Worm (Caenorhabditis elegans) whole organism, early embryonic: ENCODE data around the gene C30F2.4.
"Not testable (repeated sequence)": the region's sequence is repeated elsewhere in the genome, so short reads cannot be mapped to it uniquely, and the experiment has no call there.

Experiments
- B0310.2 ChIP-seq: sonication (generic microtip); optimal IDR thresholded peaks from 2 replicates; lab custom pipeline; 2016; ENCODE audit warnings: mild to moderate bottlenecking, missing genetic modification characterization, missing compliant biosample characterization
- F13C5.2 ChIP-seq: sonication (generic microtip); optimal IDR thresholded peaks from 2 replicates; lab custom pipeline; 2017; ENCODE audit warnings: mild to moderate bottlenecking, missing genetic modification characterization, inconsistent platforms, missing compliant biosample characterization
- aly-1 ChIP-seq: sonication (generic microtip); optimal IDR thresholded peaks from 2 replicates; lab custom pipeline; 2016; ENCODE audit warnings: missing genetic modification characterization, missing compliant biosample characterization
- ama-1 ChIP-seq: fragments of 150-350 bp; optimal IDR thresholded peaks from 2 replicates; lab custom pipeline; 2014
- ceh-13 ChIP-seq: fragments of 200-800 bp; sonication (Bioruptor generic); optimal IDR thresholded peaks from 2 replicates; lab custom pipeline; 2018; ENCODE audit warnings: mild to moderate bottlenecking, missing genetic modification characterization, missing compliant biosample characterization
- ceh-36 ChIP-seq: sonication (generic microtip); optimal IDR thresholded peaks from 2 replicates; lab custom pipeline; 2016; ENCODE audit warnings: missing genetic modification characterization, inconsistent platforms, missing compliant biosample characterization
- ets-7 ChIP-seq: sonication (generic microtip); optimal IDR thresholded peaks from 2 replicates; lab custom pipeline; 2016; ENCODE audit warnings: missing genotype, missing genetic modification characterization, missing compliant biosample characterization
- flt-1 ChIP-seq: fragments of 200-800 bp; sonication (Bioruptor generic); IDR thresholded peaks from 2 replicates; pipeline ENCODE4 v1.3.6; 2022; ENCODE audit warnings: missing genetic modification characterization, missing compliant biosample characterization
- hmbx-1 ChIP-seq: sonication (generic microtip); optimal IDR thresholded peaks from 2 replicates; lab custom pipeline; 2016; ENCODE audit warnings: mild to moderate bottlenecking, missing genetic modification characterization, missing compliant biosample characterization
- hmg-4 ChIP-seq: fragments of 200-800 bp; sonication (Bioruptor generic); optimal IDR thresholded peaks from 2 replicates; lab custom pipeline; 2018; ENCODE audit warnings: mild to moderate bottlenecking, missing genetic modification characterization, missing compliant biosample characterization
- hnd-1 ChIP-seq: sonication (generic microtip); optimal IDR thresholded peaks from 2 replicates; lab custom pipeline; 2016; ENCODE audit warnings: missing genetic modification characterization, missing compliant biosample characterization
- pes-1 ChIP-seq: fragments of 200-800 bp; sonication (Bioruptor generic); IDR thresholded peaks from 2 replicates; pipeline ENCODE4 v1.3.6; 2022; ENCODE audit warnings: missing genetic modification reagents, missing genetic modification characterization, missing compliant biosample characterization
- scrt-1 ChIP-seq: fragments of 200-800 bp; sonication (Bioruptor generic); IDR thresholded peaks from 2 replicates; pipeline ENCODE4 v1.3.6; 2022; ENCODE audit warnings: missing genetic modification characterization, missing compliant biosample characterization
- sea-1 ChIP-seq: fragments of 200-800 bp; sonication (Bioruptor generic); conservative IDR thresholded peaks from 2 replicates; pipeline ENCODE4 v1.3.6; 2022; ENCODE audit warnings: missing genetic modification characterization, missing compliant biosample characterization
- tbx-11 ChIP-seq: fragments of 200-800 bp; sonication (Bioruptor generic); IDR thresholded peaks from 2 replicates; pipeline ENCODE4 v1.3.6; 2022; ENCODE audit warnings: missing genetic modification characterization, missing compliant biosample characterization
- tbx-37 ChIP-seq: fragments of 200-800 bp; sonication (Bioruptor generic); conservative IDR thresholded peaks from 2 replicates; pipeline ENCODE4 v1.3.6; 2022; ENCODE audit warnings: missing genetic modification reagents, missing genetic modification characterization, missing compliant biosample characterization
- tra-4 ChIP-seq: sonication (generic microtip); optimal IDR thresholded peaks from 2 replicates; lab custom pipeline; 2017; ENCODE audit warnings: missing genetic modification characterization, missing compliant biosample characterization

Gene C30F2.4

DNA sequence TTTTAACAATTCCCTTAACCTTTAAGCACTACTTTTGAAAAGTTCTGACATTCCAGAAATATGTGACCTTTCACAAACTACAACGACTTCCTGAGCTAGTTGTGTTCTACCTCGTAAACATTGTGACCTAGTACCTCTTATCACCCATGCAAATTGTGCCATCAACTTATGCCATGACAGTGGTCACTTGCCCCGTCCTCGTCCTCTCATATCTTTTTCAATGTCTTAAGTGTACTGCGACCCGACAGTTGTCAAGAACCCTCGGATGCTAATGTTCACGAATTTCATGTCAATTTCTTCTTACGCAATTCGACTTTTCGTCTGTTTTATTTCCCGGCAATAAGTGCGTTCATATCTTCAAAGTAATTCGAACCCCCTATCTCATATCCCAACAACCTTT, 11.5 kb upstream of the C30F2.4 start:
- TF ChIP-seq flt-1 (no peak), hmbx-1 (tag; lab: Kevin White, UChicago) (no peak), B0310.2 (tag; lab: Kevin White, UChicago) (no peak), ama-1 (lab: Kevin White, UChicago) (no peak), pes-1 (no peak), ceh-13 (no peak), tbx-11 (GFP tag; lab: Robert Waterston, UW) (no peak), F13C5.2 (no peak), hnd-1 (tag; lab: Kevin White, UChicago) (no peak), scrt-1 (GFP tag; lab: Robert Waterston, UW) (no peak), ceh-36 (tag; lab: Kevin White, UChicago) (no peak), ets-7 (tag; lab: Kevin White, UChicago) (no peak), tbx-37 (GFP tag; lab: Robert Waterston, UW) (no peak), hmg-4 (GFP tag; lab: Kevin White, UChicago) (no peak), aly-1 (no peak), sea-1 (GFP tag; lab: Robert Waterston, UW) (no peak), tra-4 (tag; lab: Kevin White, UChicago) (no peak)

DNA sequence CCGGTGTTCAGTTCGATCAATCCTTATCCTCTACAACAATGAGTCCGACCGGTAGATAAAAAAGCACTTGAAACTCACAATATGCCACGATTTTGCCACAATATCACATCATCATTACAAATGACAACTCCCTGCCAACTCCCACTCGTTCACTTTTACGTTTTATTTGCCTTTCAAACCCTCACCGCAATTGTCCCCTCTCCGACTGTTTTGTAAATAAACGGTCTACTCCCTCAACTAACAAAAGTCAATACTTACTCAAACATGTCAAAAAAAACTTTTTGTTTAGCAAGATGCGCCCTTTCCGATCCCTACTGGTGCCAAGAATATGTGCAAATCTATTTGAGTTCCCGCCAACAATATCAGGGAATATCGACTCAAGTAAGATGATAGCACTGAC, 8.7 kb upstream of the C30F2.4 start, which contains the start of gene C30F2.2:
Gene C30F2.2, minus strand, starts transcription at position 122 of the 400 bp plus-strand sequence.
- TF ChIP-seq hnd-1 (tag; lab: Kevin White, UChicago) = no peak
- no peak for TF ChIP-seq hmbx-1 (tag; lab: Kevin White, UChicago)
- TF ChIP-seq tra-4 (tag; lab: Kevin White, UChicago) = no peak
- no peak for TF ChIP-seq B0310.2 (tag; lab: Kevin White, UChicago)
- no peak for TF ChIP-seq ceh-13
- no peak for TF ChIP-seq tbx-37 (GFP tag; lab: Robert Waterston, UW)
- TF ChIP-seq ceh-36 (tag; lab: Kevin White, UChicago) = no peak
- TF ChIP-seq scrt-1 (GFP tag; lab: Robert Waterston, UW) = no peak
- no peak for TF ChIP-seq ets-7 (tag; lab: Kevin White, UChicago)
- no peak for TF ChIP-seq ama-1 (lab: Kevin White, UChicago)
- no peak for TF ChIP-seq pes-1
- no peak for TF ChIP-seq hmg-4 (GFP tag; lab: Kevin White, UChicago)
- TF ChIP-seq F13C5.2 = no peak

ce11 chrX:16082024-16082423, 5.7 kb upstream of the C30F2.4 start, which contains the start of gene idpp-14:
Gene idpp-14, plus strand, starts transcription at chrX:16082347.
- no peak for TF ChIP-seq ceh-36 (tag; lab: Kevin White, UChicago)
- no peak for TF ChIP-seq F13C5.2
- TF ChIP-seq hmbx-1 (tag; lab: Kevin White, UChicago) = no peak
- TF ChIP-seq tbx-37 (GFP tag; lab: Robert Waterston, UW) = no peak
- TF ChIP-seq B0310.2 (tag; lab: Kevin White, UChicago) = no peak
- TF ChIP-seq flt-1 = no peak
- no peak for TF ChIP-seq ama-1 (lab: Kevin White, UChicago)
- no peak for TF ChIP-seq hmg-4 (GFP tag; lab: Kevin White, UChicago)
- no peak for TF ChIP-seq tra-4 (tag; lab: Kevin White, UChicago)
- no peak for TF ChIP-seq sea-1 (GFP tag; lab: Robert Waterston, UW)
- no peak for TF ChIP-seq hnd-1 (tag; lab: Kevin White, UChicago)
- TF ChIP-seq scrt-1 (GFP tag; lab: Robert Waterston, UW) = no peak
- TF ChIP-seq tbx-11 (GFP tag; lab: Robert Waterston, UW) = no peak
- no peak for TF ChIP-seq aly-1
- TF ChIP-seq pes-1 = no peak
- no peak for TF ChIP-seq ceh-13

ce11 chrX:16078695-16079094, 2.3 kb upstream of the C30F2.4 start:
- no peak for TF ChIP-seq ama-1 (lab: Kevin White, UChicago)
- TF ChIP-seq aly-1 = no peak
- TF ChIP-seq tbx-37 (GFP tag; lab: Robert Waterston, UW) = no peak
- TF ChIP-seq tbx-11 (GFP tag; lab: Robert Waterston, UW) = no peak
- no peak for TF ChIP-seq ceh-36 (tag; lab: Kevin White, UChicago)
- no peak for TF ChIP-seq hmg-4 (GFP tag; lab: Kevin White, UChicago)
- TF ChIP-seq flt-1 = no peak
- TF ChIP-seq sea-1 (GFP tag; lab: Robert Waterston, UW) = no peak
- no peak for TF ChIP-seq B0310.2 (tag; lab: Kevin White, UChicago)
- no peak for TF ChIP-seq ets-7 (tag; lab: Kevin White, UChicago)
- TF ChIP-seq scrt-1 (GFP tag; lab: Robert Waterston, UW) = no peak
- TF ChIP-seq pes-1 = no peak
- TF ChIP-seq hnd-1 (tag; lab: Kevin White, UChicago) = no peak

- no peak for TF ChIP-seq flt-1
- TF ChIP-seq aly-1 = no peak
- TF ChIP-seq tbx-37 (GFP tag; lab: Robert Waterston, UW) = no peak
Observed at ce11 chrX:16072595-16072994, 3.8 kb downstream of the C30F2.4 start, which contains the start of gene col-187. Gene col-187, plus strand, starts transcription at chrX:16072895.

DNA sequence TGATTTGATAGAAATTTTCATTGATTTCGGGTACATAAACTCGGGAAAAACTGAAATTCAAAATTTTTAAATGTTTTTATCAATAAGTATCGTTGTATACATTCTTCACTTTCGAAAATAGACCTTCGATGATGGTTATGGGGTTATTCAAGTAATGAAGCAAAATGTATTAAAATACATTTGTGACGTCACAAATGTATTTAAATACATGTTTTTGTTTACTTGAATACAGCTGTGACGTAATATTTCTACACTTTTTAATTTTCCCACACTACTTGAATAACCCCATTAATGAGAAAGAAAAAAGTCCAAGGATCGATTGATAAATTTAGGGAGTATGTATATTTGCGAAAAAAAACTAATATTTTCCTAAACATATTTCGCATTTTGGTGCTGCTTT, 8.4 kb downstream of the C30F2.4 start:
- TF ChIP-seq aly-1 = no peak
- TF ChIP-seq tbx-37 (GFP tag; lab: Robert Waterston, UW) = no peak
- no peak for TF ChIP-seq tra-4 (tag; lab: Kevin White, UChicago)
- no peak for TF ChIP-seq flt-1
- no peak for TF ChIP-seq B0310.2 (tag; lab: Kevin White, UChicago)
- TF ChIP-seq sea-1 (GFP tag; lab: Robert Waterston, UW) = no peak
- TF ChIP-seq ama-1 (lab: Kevin White, UChicago) = no peak
- TF ChIP-seq hmg-4 (GFP tag; lab: Kevin White, UChicago) = no peak

- TF ChIP-seq pes-1; ceh-36 (tag; lab: Kevin White, UChicago); F13C5.2: not testable (repeated sequence)
Observed at ce11 chrX:16062385-16062784, 14.0 kb downstream of the C30F2.4 start, which contains the start of gene T27A8.3. Gene T27A8.3, plus strand, starts transcription at chrX:16062685.

DNA sequence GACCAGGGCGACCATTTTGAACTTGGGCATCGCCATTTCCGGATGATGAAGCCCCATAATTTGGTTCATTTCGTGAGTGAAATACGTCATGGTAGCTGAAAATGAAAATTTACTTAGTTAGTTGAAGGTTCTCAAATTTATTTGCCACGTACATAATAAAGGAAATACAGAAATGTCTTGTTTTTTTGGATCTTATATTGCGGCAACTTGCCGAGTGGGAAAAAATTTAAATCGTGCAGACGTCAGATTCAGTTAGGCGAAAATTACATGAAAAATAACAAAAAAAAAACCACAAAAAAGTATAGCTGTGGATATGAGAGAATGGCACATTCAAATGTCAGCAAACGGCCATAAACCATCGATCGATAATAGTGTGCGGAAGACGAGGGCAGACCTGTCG, 17.5 kb downstream of the C30F2.4 start, which contains the start of gene T27A8.2:
Gene T27A8.2, minus strand, starts transcription at position 101 of the 400 bp plus-strand sequence.
- TF ChIP-seq hnd-1 (tag; lab: Kevin White, UChicago) = no peak
- TF ChIP-seq ets-7 (tag; lab: Kevin White, UChicago) = no peak
- TF ChIP-seq ceh-36 (tag; lab: Kevin White, UChicago) = no peak
- TF ChIP-seq flt-1 = no peak
- no peak for TF ChIP-seq hmbx-1 (tag; lab: Kevin White, UChicago)
- TF ChIP-seq B0310.2 (tag; lab: Kevin White, UChicago) = no peak
- TF ChIP-seq hmg-4 (GFP tag; lab: Kevin White, UChicago) = no peak
- TF ChIP-seq tra-4 (tag; lab: Kevin White, UChicago) = no peak
- no peak for TF ChIP-seq pes-1
- no peak for TF ChIP-seq ama-1 (lab: Kevin White, UChicago)
- TF ChIP-seq sea-1 (GFP tag; lab: Robert Waterston, UW) = no peak
- no peak for TF ChIP-seq tbx-37 (GFP tag; lab: Robert Waterston, UW)
